Worm (Caenorhabditis elegans) whole organism, late embryonic: ENCODE data around the gene tpi-1.

Source experiments
- ceh-24 ChIP-seq: sonication (generic microtip); optimal IDR thresholded peaks from 2 replicates; lab custom pipeline; 2016; ENCODE audit warnings: mild to moderate bottlenecking, missing genetic modification characterization, missing compliant biosample characterization
- dmd-4 ChIP-seq: sonication (generic microtip); optimal IDR thresholded peaks from 2 replicates; lab custom pipeline; 2016; ENCODE audit warnings: borderline replicate concordance, missing genetic modification characterization, missing compliant biosample characterization
- hlh-15 ChIP-seq: sonication (generic microtip); optimal IDR thresholded peaks from 2 replicates; lab custom pipeline; 2016; ENCODE audit warnings: missing genetic modification characterization, missing compliant biosample characterization
- lin-11 ChIP-seq: fragments of 200-800 bp; sonication (Bioruptor generic); optimal IDR thresholded peaks from 2 replicates; lab custom pipeline; 2018; ENCODE audit warnings: mild to moderate bottlenecking, missing genetic modification characterization, missing compliant biosample characterization
- nfya-1 ChIP-seq: sonication (generic microtip); optimal IDR thresholded peaks from 2 replicates; lab custom pipeline; 2017; ENCODE audit warnings: missing genetic modification characterization, mild to moderate bottlenecking, missing compliant biosample characterization, antibody characterized with exemption, moderate library complexity
- rnt-1 ChIP-seq: sonication (generic microtip); optimal IDR thresholded peaks from 2 replicates; lab custom pipeline; 2016; ENCODE audit warnings: missing genetic modification characterization, missing compliant biosample characterization
- sox-4 ChIP-seq: sonication (generic microtip); optimal IDR thresholded peaks from 2 replicates; lab custom pipeline; 2017; ENCODE audit warnings: mild to moderate bottlenecking, missing genetic modification characterization, inconsistent platforms, missing compliant biosample characterization

- TF ChIP-seq nfya-1 (tag; lab: Kevin White, UChicago) (no peak), rnt-1 (no peak), ceh-24 (tag; lab: Kevin White, UChicago) (no peak), dmd-4 (no peak), hlh-15 (tag; lab: Kevin White, UChicago) (no peak), lin-11 (tag; lab: Kevin White, UChicago) (no peak), sox-4 (tag; lab: Kevin White, UChicago) (no peak)
Measured at ce11 chrII:12050607-12051006, 11.7 kb upstream of the tpi-1 start.
